Worm (Caenorhabditis elegans) whole organism, late embryonic: ENCODE results near the gene F23D12.1.

ENCODE experiments used
- C38D4.7 ChIP-seq: fragments of 200-800 bp; sonication (Bioruptor generic); optimal IDR thresholded peaks from 2 replicates; lab custom pipeline; 2018; ENCODE audit warnings: mild to moderate bottlenecking, missing genetic modification characterization, moderate library complexity, missing compliant biosample characterization
- F13H6.1 ChIP-seq: sonication (generic microtip); optimal IDR thresholded peaks from 2 replicates; lab custom pipeline; 2016; ENCODE audit warnings: missing genetic modification characterization, missing compliant biosample characterization
- K02D7.2 ChIP-seq: sonication (generic microtip); optimal IDR thresholded peaks from 2 replicates; lab custom pipeline; 2017; ENCODE audit warnings: mild to moderate bottlenecking, missing genetic modification characterization, missing compliant biosample characterization
- K09A11.1 ChIP-seq: sonication (generic microtip); optimal IDR thresholded peaks from 2 replicates; lab custom pipeline; 2017; ENCODE audit warnings: antibody characterized with exemption, mild to moderate bottlenecking, missing genetic modification characterization, missing compliant biosample characterization; ENCODE audit not compliant: insufficient read depth
- T23F11.4 ChIP-seq: fragments of 200-800 bp; sonication (Bioruptor generic); optimal IDR thresholded peaks from 2 replicates; lab custom pipeline; 2018; ENCODE audit warnings: mild to moderate bottlenecking, missing genetic modification characterization, missing compliant biosample characterization
- ahr-1 ChIP-seq: sonication (generic microtip); optimal IDR thresholded peaks from 2 replicates; lab custom pipeline; 2016; ENCODE audit warnings: missing genetic modification characterization, missing compliant biosample characterization
- ama-1 ChIP-seq: fragments of 150-350 bp; optimal IDR thresholded peaks from 2 replicates; lab custom pipeline; 2014
- ceh-14 ChIP-seq: sonication (generic microtip); optimal IDR thresholded peaks from 2 replicates; lab custom pipeline; 2016; ENCODE audit warnings: missing genotype, missing genetic modification characterization, missing compliant biosample characterization
- ceh-18 ChIP-seq: sonication (generic microtip); optimal IDR thresholded peaks from 2 replicates; lab custom pipeline; 2016; ENCODE audit warnings: missing genetic modification characterization, missing compliant biosample characterization
- ceh-24 ChIP-seq: sonication (generic microtip); optimal IDR thresholded peaks from 2 replicates; lab custom pipeline; 2016; ENCODE audit warnings: mild to moderate bottlenecking, missing genetic modification characterization, missing compliant biosample characterization
- ceh-31 ChIP-seq: sonication (generic microtip); optimal IDR thresholded peaks from 2 replicates; lab custom pipeline; 2016; ENCODE audit warnings: missing genetic modification characterization, missing compliant biosample characterization
- ceh-48 ChIP-seq: sonication (generic microtip); optimal IDR thresholded peaks from 2 replicates; lab custom pipeline; 2016; ENCODE audit warnings: missing genetic modification characterization, inconsistent platforms, missing compliant biosample characterization
- ceh-9 ChIP-seq: sonication (generic microtip); optimal IDR thresholded peaks from 2 replicates; lab custom pipeline; 2016; ENCODE audit warnings: mild to moderate bottlenecking, missing genetic modification characterization, inconsistent platforms, missing compliant biosample characterization
- dmd-4 ChIP-seq: sonication (generic microtip); optimal IDR thresholded peaks from 2 replicates; lab custom pipeline; 2016; ENCODE audit warnings: borderline replicate concordance, missing genetic modification characterization, missing compliant biosample characterization
- elt-2 ChIP-seq: sonication (generic microtip); optimal IDR thresholded peaks from 2 replicates; lab custom pipeline; 2016; ENCODE audit warnings: missing genetic modification reagents, missing genetic modification characterization, missing compliant biosample characterization
- elt-4 ChIP-seq: sonication (generic microtip); optimal IDR thresholded peaks from 2 replicates; lab custom pipeline; 2016; ENCODE audit warnings: missing genetic modification characterization, missing compliant biosample characterization
- ets-4 ChIP-seq: sonication (generic microtip); optimal IDR thresholded peaks from 2 replicates; lab custom pipeline; 2016; ENCODE audit warnings: missing genetic modification characterization, missing compliant biosample characterization
- fkh-10 ChIP-seq: fragments of 150-350 bp; optimal IDR thresholded peaks from 2 replicates; lab custom pipeline; 2014; ENCODE audit warnings: missing biosample characterization, missing genetic modification reagents, missing genetic modification characterization
- gmeb-2 ChIP-seq: sonication (generic microtip); optimal IDR thresholded peaks from 2 replicates; lab custom pipeline; 2016; ENCODE audit warnings: missing genetic modification characterization, inconsistent platforms, missing compliant biosample characterization
- hlh-13 ChIP-seq: fragments of 200-800 bp; sonication (Bioruptor generic); optimal IDR thresholded peaks from 2 replicates; lab custom pipeline; 2018; ENCODE audit warnings: mild to moderate bottlenecking, missing genetic modification characterization, missing compliant biosample characterization
- hlh-8 ChIP-seq: sonication (generic microtip); optimal IDR thresholded peaks from 2 replicates; lab custom pipeline; 2016; ENCODE audit warnings: missing genotype, missing genetic modification characterization, missing compliant biosample characterization
- lin-11 ChIP-seq: fragments of 200-800 bp; sonication (Bioruptor generic); optimal IDR thresholded peaks from 2 replicates; lab custom pipeline; 2018; ENCODE audit warnings: mild to moderate bottlenecking, missing genetic modification characterization, missing compliant biosample characterization
- nfya-1 ChIP-seq: sonication (generic microtip); optimal IDR thresholded peaks from 2 replicates; lab custom pipeline; 2017; ENCODE audit warnings: missing genetic modification characterization, mild to moderate bottlenecking, missing compliant biosample characterization, antibody characterized with exemption, moderate library complexity
- nhr-11 ChIP-seq: fragments of 150-350 bp; optimal IDR thresholded peaks from 2 replicates; lab custom pipeline; 2014; ENCODE audit warnings: missing biosample characterization, missing genetic modification characterization
- npax-4 ChIP-seq: sonication (generic microtip); optimal IDR thresholded peaks from 2 replicates; lab custom pipeline; 2016; ENCODE audit warnings: missing genetic modification characterization, missing compliant biosample characterization
- odd-2 ChIP-seq: sonication (generic microtip); optimal IDR thresholded peaks from 2 replicates; lab custom pipeline; 2017; ENCODE audit warnings: antibody characterized with exemption, mild to moderate bottlenecking, missing genetic modification characterization, missing compliant biosample characterization
- pat-9 ChIP-seq: fragments of 200-800 bp; sonication (Bioruptor generic); optimal IDR thresholded peaks from 2 replicates; lab custom pipeline; 2018; ENCODE audit warnings: mild to moderate bottlenecking, missing genetic modification characterization, moderate library complexity, missing compliant biosample characterization
- pax-1 ChIP-seq: fragments of 150-350 bp; optimal IDR thresholded peaks from 2 replicates; lab custom pipeline; 2014; ENCODE audit warnings: missing biosample characterization, missing genetic modification characterization
- rnt-1 ChIP-seq: sonication (generic microtip); optimal IDR thresholded peaks from 2 replicates; lab custom pipeline; 2016; ENCODE audit warnings: missing genetic modification characterization, missing compliant biosample characterization
- sdc-2 ChIP-seq: sonication (generic microtip); optimal IDR thresholded peaks from 2 replicates; lab custom pipeline; 2016; ENCODE audit warnings: missing genotype, missing genetic modification characterization, missing compliant biosample characterization
- sox-2 ChIP-seq: fragments of 200-800 bp; sonication (Bioruptor generic); IDR thresholded peaks from 2 replicates; pipeline ENCODE4 v1.3.6; 2022; ENCODE audit warnings: missing genetic modification reagents, missing genetic modification characterization, missing compliant biosample characterization
- sox-4 ChIP-seq: sonication (generic microtip); optimal IDR thresholded peaks from 2 replicates; lab custom pipeline; 2017; ENCODE audit warnings: mild to moderate bottlenecking, missing genetic modification characterization, inconsistent platforms, missing compliant biosample characterization
- tbx-2 ChIP-seq: sonication (generic microtip); optimal IDR thresholded peaks from 2 replicates; lab custom pipeline; 2016; ENCODE audit warnings: missing genetic modification characterization, missing compliant biosample characterization
- unc-3 ChIP-seq, 2 experiments: fragments of 200-800 bp in 1 of 2; sonication (Bioruptor generic) in 1 of 2; sonication (generic microtip) in 1 of 2; conservative IDR thresholded peaks in 1 of 2; optimal IDR thresholded peaks in 1 of 2; 2 replicates each; pipeline versions ENCODE4 v1.3.6 to Lab custom; 2016 to 2022; ENCODE audit warnings: missing compliant biosample characterization in 2 of 2, missing genetic modification characterization in 2 of 2, missing genetic modification reagents in 1 of 2
- unc-86 ChIP-seq: sonication (generic microtip); optimal IDR thresholded peaks from 2 replicates; lab custom pipeline; 2016; ENCODE audit warnings: missing genetic modification characterization, missing compliant biosample characterization

Gene F23D12.1

ce11 chrX:14470687-14471086 is 42.7 kb upstream of the F23D12.1 start, which contains the start of gene M163.10:
Gene M163.10, plus strand, starts transcription at chrX:14470987.
- TF ChIP-seq hlh-13 (no peak), tbx-2 (tag; lab: Kevin White, UChicago) (no peak), sox-4 (no peak), elt-2 (no peak), unc-86 (tag; lab: Kevin White, UChicago) (no peak), ceh-9 (tag; lab: Kevin White, UChicago) (no peak), K02D7.2 (tag; lab: Kevin White, UChicago) (no peak), pax-1 (tag; lab: Kevin White, UChicago) (no peak), ahr-1 (no peak), rnt-1 (tag; lab: Kevin White, UChicago) (no peak), T23F11.4 (GFP tag; lab: Kevin White, UChicago) (no peak), npax-4 (tag; lab: Kevin White, UChicago) (no peak), sox-2 (no peak), gmeb-2 (no peak)

- TF ChIP-seq nfya-1 (tag; lab: Kevin White, UChicago) (no peak), ceh-24 (tag; lab: Kevin White, UChicago) (no peak), ceh-31 (tag; lab: Kevin White, UChicago) (no peak), pat-9 (tag; lab: Kevin White, UChicago) (no peak), gmeb-2 (no peak), dmd-4 (tag; lab: Kevin White, UChicago) (no peak), hlh-13 (no peak), unc-3 (GFP tag; conservative IDR thresholded peaks at IDR 0.05; lab: Robert Waterston, UW) (no peak), unc-3 (tag; optimal IDR thresholded peaks at IDR 0.05; lab: Kevin White, UChicago) (no peak), elt-4 (tag; lab: Kevin White, UChicago) (no peak), ceh-14 (tag; lab: Kevin White, UChicago) (no peak), C38D4.7 (GFP tag; lab: Kevin White, UChicago) (no peak)
Measured at ce11 chrX:14469284-14469683, 41.3 kb upstream of the F23D12.1 start, which contains the start of gene M163.9. Gene M163.9, plus strand, starts transcription at chrX:14469584.

ce11 chrX:14466532-14466931 is 38.6 kb upstream of the F23D12.1 start, which contains the start of gene M163.21:
Gene M163.21, plus strand, starts transcription at chrX:14466832.
- TF ChIP-seq ama-1 (lab: Kevin White, UChicago) (no peak), hlh-8 (tag; lab: Kevin White, UChicago) (no peak), ceh-18 (tag; lab: Kevin White, UChicago) (no peak), lin-11 (tag; lab: Kevin White, UChicago) (no peak), gmeb-2 (no peak), fkh-10 (no peak), ceh-24 (tag; lab: Kevin White, UChicago) (no peak), ets-4 (tag; lab: Kevin White, UChicago) (no peak)

ce11 chrX:14465593-14465992 is 37.6 kb upstream of the F23D12.1 start, which contains the start of gene M163.22:
Gene M163.22, plus strand, starts transcription at chrX:14465893.
- TF ChIP-seq dmd-4 (tag; lab: Kevin White, UChicago) (no peak), ceh-14 (tag; lab: Kevin White, UChicago) (no peak), ceh-48 (no peak), unc-3 (GFP tag; conservative IDR thresholded peaks at IDR 0.05; lab: Robert Waterston, UW) (no peak), unc-3 (tag; optimal IDR thresholded peaks at IDR 0.05; lab: Kevin White, UChicago) (no peak), sox-2 (no peak), F13H6.1 (no peak), K02D7.2 (tag; lab: Kevin White, UChicago) (no peak), elt-2 (no peak), npax-4 (tag; lab: Kevin White, UChicago) (no peak), sdc-2 (no peak), K09A11.1 (tag; lab: Kevin White, UChicago) (no peak), odd-2 (tag; lab: Kevin White, UChicago) (no peak), ahr-1 (no peak), nhr-11 (no peak)
- TF ChIP-seq, all 69 proteins: peak for 0
